Worm (Caenorhabditis elegans) whole organism, mixed stage, embryonic: ENCODE data around the gene hecw-1.

ENCODE experiments used
- lin-13 ChIP-seq: fragments of 150-350 bp; optimal IDR thresholded peaks from 2 replicates; lab custom pipeline; 2014; ENCODE audit warnings: missing biosample characterization, missing genetic modification characterization
- lin-32 ChIP-seq: fragments of 200-800 bp; sonication (Bioruptor generic); optimal IDR thresholded peaks from 2 replicates; lab custom pipeline; 2018; ENCODE audit warnings: mild to moderate bottlenecking, missing genetic modification characterization, missing compliant biosample characterization
- mab-5 ChIP-seq: fragments of 150-350 bp; optimal IDR thresholded peaks from 2 replicates; lab custom pipeline; 2014; ENCODE audit warnings: missing biosample characterization, missing genetic modification characterization
- nhr-76 ChIP-seq: sonication (generic microtip); optimal IDR thresholded peaks from 2 replicates; lab custom pipeline; 2017; ENCODE audit warnings: missing biosample characterization, missing genetic modification characterization
- ztf-11 ChIP-seq: fragments of 150-350 bp; optimal IDR thresholded peaks from 2 replicates; lab custom pipeline; 2014; ENCODE audit warnings: missing biosample characterization, missing genetic modification characterization

ce11 chrIII:3437139-3437538 lies 47.4 kb upstream of the hecw-1 start:
- TF ChIP-seq lin-32 (GFP tag; lab: Kevin White, UChicago): no peak
- no peak for TF ChIP-seq ztf-11 (tag; lab: Kevin White, UChicago)
- TF ChIP-seq lin-13: no peak
- no peak for TF ChIP-seq mab-5 (tag; lab: Kevin White, UChicago)
- TF ChIP-seq nhr-76 (tag; lab: Kevin White, UChicago): no peak
